Worm (Caenorhabditis elegans): ENCODE measurements around the gene flp-12.

DNA sequence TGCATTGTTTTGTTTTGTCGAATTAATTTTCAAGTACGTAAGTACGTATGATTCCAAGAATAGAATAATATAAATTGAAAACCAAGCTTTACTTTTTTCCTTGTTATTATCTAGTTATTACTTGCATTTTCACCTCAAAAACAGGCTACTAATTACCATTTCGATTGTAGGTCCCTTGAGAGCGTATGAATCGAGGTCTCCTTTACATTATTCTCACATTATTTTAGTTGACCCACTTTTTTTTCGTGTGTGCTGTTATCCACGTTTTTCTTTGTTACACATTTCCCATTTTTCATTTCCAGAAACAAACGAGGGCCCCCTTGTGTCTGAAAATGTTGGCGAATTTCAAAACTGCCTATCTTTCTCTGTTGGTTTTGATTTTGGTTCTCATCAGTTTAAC lies 30.3 kb downstream of the flp-12 start, which contains the start of gene C05E11.6:
- TF ChIP-seq lin-11 (tag; optimal IDR thresholded peaks at IDR 0.05) (no peak), unc-55 (GFP tag; optimal IDR thresholded peaks at IDR 0.05) (no peak), ceh-24 (tag; optimal IDR thresholded peaks at IDR 0.05) (no peak), lim-6 (tag; optimal IDR thresholded peaks at IDR 0.05) (no peak), unc-86 (tag; optimal IDR thresholded peaks at IDR 0.05) (no peak), odd-2 (tag; optimal IDR thresholded peaks at IDR 0.05) (no peak), pat-9 (tag; optimal IDR thresholded peaks at IDR 0.05) (no peak), nhr-232 (tag; optimal IDR thresholded peaks at IDR 0.05) (no peak), ceh-18 (tag; optimal IDR thresholded peaks at IDR 0.05) (no peak)

Data from whole organism, late embryonic.